Fruit fly (Drosophila melanogaster): Measurements from ENCODE around the gene ssp3.

- TF ChIP-seq sv (GFP tag; optimal IDR thresholded peaks at IDR 0.05) (no peak), ey (GFP tag; optimal IDR thresholded peaks at IDR 0.05) (no peak), Mio (GFP tag; optimal IDR thresholded peaks at IDR 0.05) (no peak), Rel (GFP tag; optimal IDR thresholded peaks at IDR 0.05) (no peak), Rel (tag; optimal IDR thresholded peaks at IDR 0.05) (no peak), jim (GFP tag; optimal IDR thresholded peaks at IDR 0.05) (no peak), dsf (GFP tag; optimal IDR thresholded peaks at IDR 0.05; ENCODE audit: borderline replicate concordance) (no peak), h (GFP tag; optimal IDR thresholded peaks at IDR 0.05) (no peak), usp (GFP tag; optimal IDR thresholded peaks at IDR 0.05) (no peak), dmrt93B (GFP tag; optimal IDR thresholded peaks at IDR 0.05) (no peak)
Measured at dm6 chr2L:18986125-18986498, 42.4 kb upstream of the ssp3 start.

Data from whole organism, wandering third instar larva.